Fruit fly (Drosophila melanogaster): Measurements from ENCODE around the gene Sh.

Gene Sh

DNA sequence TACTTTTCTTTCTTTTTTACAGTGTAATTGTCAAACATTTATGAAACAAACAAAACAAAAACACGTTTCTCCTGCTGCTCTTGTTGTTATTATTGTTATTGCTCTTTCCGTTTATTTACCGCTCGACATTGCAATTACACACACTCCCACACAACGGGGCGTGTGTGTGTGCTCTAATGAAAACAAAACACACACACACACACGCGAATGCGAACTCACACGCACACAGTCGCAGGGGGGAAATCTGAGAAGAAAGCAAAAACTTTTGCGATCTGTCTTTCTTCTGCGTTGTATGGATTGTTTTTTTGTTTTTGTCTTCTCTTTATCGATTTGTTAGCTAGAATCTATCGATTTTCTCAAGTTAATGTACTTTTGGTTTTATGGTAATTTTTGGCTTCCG lies 185.1 kb downstream of the Sh start:
- TF ChIP-seq chinmo (GFP tag; IDR thresholded peaks at IDR 0.05; ENCODE audit: partially characterized antibody) (0 out of 4 replicates have a peak, but pooled peaks have one; percentile 53), cg (GFP tag; optimal IDR thresholded peaks at IDR 0.05) (peak; percentile 36), CrebB (tag; optimal IDR thresholded peaks at IDR 0.05) (no peak), eve (GFP tag; optimal IDR thresholded peaks at IDR 0.05) (peak in 1 of 2 experiments; percentile 13), CG2712 (tag; optimal IDR thresholded peaks at IDR 0.05) (no peak), lov (optimal IDR thresholded peaks at IDR 0.05) (no peak), lov (GFP tag; IDR thresholded peaks at IDR 0.05) (no peak)

DNA sequence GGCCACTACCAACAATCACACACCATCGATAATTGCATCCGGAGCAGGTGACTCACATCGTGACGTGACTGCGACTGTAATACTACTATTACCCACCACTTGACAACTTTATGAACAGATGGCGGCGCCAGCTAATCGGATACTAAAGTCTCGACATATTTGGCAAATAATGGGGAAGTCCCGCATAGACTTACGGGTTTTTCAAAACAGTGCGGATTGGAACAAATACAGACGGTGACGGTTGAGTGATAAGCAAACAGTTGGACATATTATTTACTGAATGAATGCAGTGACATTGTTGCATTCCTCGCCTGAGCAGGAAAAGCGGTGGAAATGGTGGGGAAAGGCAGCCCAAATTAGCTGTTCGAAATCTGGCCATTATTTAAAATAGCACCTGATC lies 186.5 kb downstream of the Sh start:
- no peak for TF ChIP-seq CG11456 (GFP tag; IDR thresholded peaks at IDR 0.05)
- TF ChIP-seq CG30020 (tag; optimal IDR thresholded peaks at IDR 0.05): no peak
- TF ChIP-seq CG17328 (GFP tag; IDR thresholded peaks at IDR 0.05): no peak
- TF ChIP-seq Dek (tag; optimal IDR thresholded peaks at IDR 0.05): no peak
- no peak for TF ChIP-seq pb (GFP tag; optimal IDR thresholded peaks at IDR 0.05)
- no peak for TF ChIP-seq CG15269 (tag; optimal IDR thresholded peaks at IDR 0.05)
- TF ChIP-seq CG11504 (tag; optimal IDR thresholded peaks at IDR 0.05): no peak
- no peak for TF ChIP-seq CG11093 (GFP tag; IDR thresholded peaks at IDR 0.05)
- TF ChIP-seq ftz-f1 (GFP tag; optimal IDR thresholded peaks at IDR 0.05): no peak
- TF ChIP-seq TFAM (GFP tag; optimal IDR thresholded peaks at IDR 0.05): no peak
- no peak for TF ChIP-seq usp (GFP tag; optimal IDR thresholded peaks at IDR 0.05)
- TF ChIP-seq crp (GFP tag; optimal IDR thresholded peaks at IDR 0.05): no peak
- no peak for TF ChIP-seq trem (tag; optimal IDR thresholded peaks at IDR 0.05)
- no peak for TF ChIP-seq CG32772 (GFP tag; IDR thresholded peaks at IDR 0.05)
- no peak for TF ChIP-seq tx (GFP tag; optimal IDR thresholded peaks at IDR 0.05)
- TF ChIP-seq CG4854 (GFP tag; optimal IDR thresholded peaks at IDR 0.05): no peak
- no peak for TF ChIP-seq tgo (GFP tag; IDR thresholded peaks at IDR 0.05)
- no peak for TF ChIP-seq CG12236 (GFP tag; optimal IDR thresholded peaks at IDR 0.05)
- no peak for TF ChIP-seq disco-r (GFP tag; optimal IDR thresholded peaks at IDR 0.05)
- TF ChIP-seq zen2 (GFP tag; IDR thresholded peaks at IDR 0.05; ENCODE audit: partially characterized antibody): no peak

DNA sequence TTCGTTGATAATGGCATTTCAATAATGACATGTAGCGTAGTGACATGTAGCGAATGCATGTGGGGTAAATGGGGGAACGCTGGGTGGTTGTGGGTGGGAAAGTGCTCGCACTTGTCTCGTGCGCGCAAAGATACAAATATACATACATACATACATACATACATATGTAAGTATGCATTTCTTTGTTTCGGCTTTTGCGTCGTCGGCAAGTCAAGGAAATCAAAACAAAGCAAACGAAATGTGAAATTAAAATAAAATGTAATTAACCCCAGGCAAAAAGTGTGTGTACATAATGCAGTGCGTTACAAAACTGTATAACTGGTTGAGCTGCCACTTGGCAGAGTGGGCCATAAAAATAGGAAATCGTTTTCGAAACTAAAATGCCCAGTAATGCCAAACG lies 187.4 kb downstream of the Sh start:
- TF ChIP-seq CG11695 (GFP tag; IDR thresholded peaks at IDR 0.05) (0 out of 3 replicates have a peak, but pooled peaks have one; percentile 15), insv (GFP tag; optimal IDR thresholded peaks at IDR 0.05) (no peak), sens (GFP tag) (peak; percentile 52)

DNA sequence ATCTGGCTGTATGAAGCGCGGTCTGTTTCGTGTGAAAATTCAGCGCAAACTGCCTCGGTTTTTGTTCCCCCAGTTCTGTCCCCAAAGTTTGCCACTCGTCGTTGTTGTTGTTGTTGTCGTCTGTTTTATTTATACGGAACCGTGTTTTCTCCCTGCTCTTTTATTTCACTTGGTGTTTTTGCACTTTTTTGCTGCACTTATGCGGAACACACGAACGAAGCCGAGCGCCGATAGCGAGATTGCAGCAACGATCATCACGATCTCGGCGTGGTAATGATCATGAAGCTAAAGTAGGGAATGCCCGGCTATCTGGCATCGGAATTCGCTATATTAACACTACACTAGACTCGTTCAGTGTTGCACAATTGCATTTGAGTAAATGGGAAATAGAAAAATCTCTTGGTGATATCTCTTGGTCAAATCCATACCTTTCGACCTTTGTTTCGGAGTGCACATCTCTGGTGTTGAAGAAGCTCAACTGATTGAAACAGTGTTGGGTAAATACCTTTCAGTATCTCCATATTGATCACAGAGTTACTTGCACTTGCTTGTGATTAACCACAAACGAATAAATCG lies 187.9 kb downstream of the Sh start:
- TF ChIP-seq Antp (GFP tag; optimal IDR thresholded peaks at IDR 0.05): no peak
- no peak for TF ChIP-seq HLH3B (GFP tag; IDR thresholded peaks at IDR 0.05)
- peak in 1 of 2 experiments; percentile 24 for TF ChIP-seq bsh (GFP tag; optimal IDR thresholded peaks at IDR 0.05)
- TF ChIP-seq nom (GFP tag; optimal IDR thresholded peaks at IDR 0.05): peak; percentile 42
- TF ChIP-seq CG3995 (GFP tag; optimal IDR thresholded peaks at IDR 0.05): no peak
- no peak for TF ChIP-seq CG4404 (GFP tag; IDR thresholded peaks at IDR 0.05)
- peak; percentile 48 for TF ChIP-seq stwl (tag; optimal IDR thresholded peaks at IDR 0.05)
- TF ChIP-seq GATAe (GFP tag; conservative IDR thresholded peaks at IDR 0.05): no peak
- TF ChIP-seq CG15696 (tag; optimal IDR thresholded peaks at IDR 0.05): no peak
- TF ChIP-seq CG4360 (GFP tag; IDR thresholded peaks at IDR 0.05): 0 out of 2 replicates have a peak, but pooled peaks have one; percentile 16
- TF ChIP-seq CG7786 (GFP tag; optimal IDR thresholded peaks at IDR 0.05): no peak

Measured in whole organism, embryonic.